Worm (Caenorhabditis elegans) whole organism, L4 larva: Measurements from ENCODE around the gene col-175.

Experiments used
- ceh-82 ChIP-seq: sonication (generic microtip); optimal IDR thresholded peaks from 2 replicates; lab custom pipeline; 2017; ENCODE audit warnings: missing biosample characterization, missing genetic modification characterization
- cey-2 ChIP-seq: sonication (generic microtip); optimal IDR thresholded peaks from 3 replicates; lab custom pipeline; 2017; ENCODE audit warnings: missing genetic modification characterization, mild to moderate bottlenecking, missing compliant biosample characterization, antibody characterized with exemption, borderline replicate concordance; ENCODE audit not compliant: insufficient read depth
- dpl-1 ChIP-seq: fragments of 150-350 bp; optimal IDR thresholded peaks from 2 replicates; lab custom pipeline; 2014; ENCODE audit warnings: missing biosample characterization, missing genetic modification reagents, missing genetic modification characterization
- lin-13 ChIP-seq: fragments of 150-350 bp; optimal IDR thresholded peaks from 2 replicates; lab custom pipeline; 2014; ENCODE audit warnings: missing biosample characterization, missing genetic modification reagents, missing genetic modification characterization
- lin-15B ChIP-seq: fragments of 150-350 bp; sonication (generic microtip); optimal IDR thresholded peaks from 3 replicates; lab custom pipeline; 2014; ENCODE audit warnings: missing biosample characterization, missing genetic modification characterization
- nhr-11 ChIP-seq: fragments of 150-350 bp; optimal IDR thresholded peaks from 2 replicates; lab custom pipeline; 2014; ENCODE audit warnings: missing biosample characterization, missing genetic modification characterization
- nhr-77 ChIP-seq: fragments of 150-350 bp; optimal IDR thresholded peaks from 2 replicates; lab custom pipeline; 2014; ENCODE audit warnings: missing biosample characterization, missing genetic modification characterization
- rbr-2 ChIP-seq: sonication (generic microtip); optimal IDR thresholded peaks from 2 replicates; lab custom pipeline; 2016; ENCODE audit warnings: missing genotype, missing genetic modification characterization, missing compliant biosample characterization
- saeg-2 ChIP-seq: fragments of 200-800 bp; sonication (Bioruptor generic); IDR thresholded peaks from 2 replicates; pipeline ENCODE4 v1.3.6; 2022; ENCODE audit warnings: missing genetic modification reagents, missing genetic modification characterization, missing compliant biosample characterization
- unc-130 ChIP-seq: sonication (generic microtip); optimal IDR thresholded peaks from 2 replicates; lab custom pipeline; 2016; ENCODE audit warnings: missing genetic modification reagents, missing genetic modification characterization, missing compliant biosample characterization
- ztf-11 ChIP-seq: fragments of 150-350 bp; optimal IDR thresholded peaks from 2 replicates; lab custom pipeline; 2014; ENCODE audit warnings: missing biosample characterization, missing genetic modification characterization

DNA sequence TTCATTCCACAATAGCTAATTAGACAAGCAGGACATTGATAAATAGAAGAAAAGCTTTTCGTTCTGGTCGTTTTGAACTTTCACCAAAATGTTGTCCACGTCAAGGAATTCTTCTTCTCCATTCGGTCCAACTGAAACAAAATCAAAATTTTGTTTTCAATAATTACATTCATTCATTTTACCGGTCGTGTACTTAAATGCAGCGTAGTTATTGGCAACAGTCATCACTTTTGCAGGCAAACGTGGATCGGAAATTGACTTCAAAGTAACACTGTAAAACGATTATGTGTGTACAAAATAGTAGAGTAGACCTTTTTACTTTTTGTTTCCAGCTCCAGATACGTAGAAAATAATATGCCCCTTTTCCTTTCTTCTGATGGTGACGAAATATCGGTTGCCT is 21.6 kb upstream of the col-175 start:
- TF ChIP-seq nhr-11 (tag; lab: Kevin White, UChicago), result no peak
- TF ChIP-seq lin-13 (GFP tag; lab: Kevin White, UChicago), result no peak
- no peak for TF ChIP-seq ztf-11
- no peak for TF ChIP-seq ceh-82 (tag; lab: Kevin White, UChicago)
- TF ChIP-seq nhr-77 (tag; lab: Kevin White, UChicago), result no peak
- no peak for TF ChIP-seq rbr-2
- no peak for TF ChIP-seq cey-2 (tag; lab: Kevin White, UChicago)
- TF ChIP-seq dpl-1, result no peak
- TF ChIP-seq saeg-2 (GFP tag; lab: Robert Waterston, UW), result no peak
- no peak for TF ChIP-seq unc-130 (GFP tag; lab: Kevin White, UChicago)
- no peak for TF ChIP-seq lin-15B (tag; lab: Kevin White, UChicago)
